Worm (Caenorhabditis elegans) whole organism, L2 larva: ENCODE results near the gene col-95.

Experiments
- C34F6.9 ChIP-seq: fragments of 150-350 bp; optimal IDR thresholded peaks from 2 replicates; lab custom pipeline; 2014; ENCODE audit warnings: missing biosample characterization, missing genetic modification characterization
- F13H6.1 ChIP-seq: sonication (generic microtip); optimal IDR thresholded peaks from 2 replicates; lab custom pipeline; 2016; ENCODE audit warnings: missing genetic modification characterization, missing compliant biosample characterization
- R02D3.7 ChIP-seq: fragments of 150-350 bp; optimal IDR thresholded peaks from 2 replicates; lab custom pipeline; 2014; ENCODE audit warnings: missing biosample characterization, missing genetic modification characterization
- Y55F3AM.14 ChIP-seq: fragments of 200-800 bp; sonication (Bioruptor generic); optimal IDR thresholded peaks from 2 replicates; lab custom pipeline; 2018; ENCODE audit warnings: mild to moderate bottlenecking, missing genetic modification characterization, missing compliant biosample characterization
- ZK546.5 ChIP-seq: sonication (generic microtip); optimal IDR thresholded peaks from 2 replicates; lab custom pipeline; 2017; ENCODE audit warnings: missing biosample characterization, missing genetic modification characterization
- alr-1 ChIP-seq: fragments of 150-350 bp; optimal IDR thresholded peaks from 2 replicates; lab custom pipeline; 2014; ENCODE audit warnings: missing biosample characterization, missing genetic modification characterization
- blmp-1 ChIP-seq: sonication (generic microtip); optimal IDR thresholded peaks from 2 replicates; lab custom pipeline; 2017; ENCODE audit warnings: missing genetic modification characterization, mild to moderate bottlenecking, missing compliant biosample characterization, antibody characterized with exemption, moderate library complexity; ENCODE audit not compliant: insufficient read depth
- ceh-16 ChIP-seq: fragments of 150-350 bp; optimal IDR thresholded peaks from 2 replicates; lab custom pipeline; 2014; ENCODE audit warnings: missing biosample characterization, missing genetic modification characterization
- crh-2 ChIP-seq: sonication (generic microtip); optimal IDR thresholded peaks from 2 replicates; lab custom pipeline; 2017; ENCODE audit warnings: missing biosample characterization, missing genetic modification characterization
- egl-27 ChIP-seq: sonication (generic microtip); optimal IDR thresholded peaks from 3 replicates; lab custom pipeline; 2017; ENCODE audit warnings: missing biosample characterization, missing genetic modification reagents, missing genetic modification characterization
- elt-3 ChIP-seq: sonication (generic microtip); optimal IDR thresholded peaks from 2 replicates; lab custom pipeline; 2017; ENCODE audit warnings: missing biosample characterization, missing genetic modification characterization
- fos-1 ChIP-seq: fragments of 150-350 bp; optimal IDR thresholded peaks from 2 replicates; lab custom pipeline; 2014; ENCODE audit warnings: missing biosample characterization, missing genetic modification characterization
- lin-11 ChIP-seq: fragments of 150-350 bp; sonication (generic microtip); optimal IDR thresholded peaks from 2 replicates; lab custom pipeline; 2014; ENCODE audit warnings: missing biosample characterization, missing genetic modification characterization, inconsistent platforms, mixed read lengths
- lsy-2 ChIP-seq, 2 experiments: fragments of 150-350 bp in 1 of 2; sonication (generic microtip) in 1 of 2; optimal IDR thresholded peaks; 2 replicates each; lab custom pipeline; 2014 to 2017; ENCODE audit warnings: missing biosample characterization in 2 of 2, missing genetic modification characterization in 2 of 2
- mab-5 ChIP-seq: fragments of 150-350 bp; optimal IDR thresholded peaks from 2 replicates; lab custom pipeline; 2014; ENCODE audit warnings: missing biosample characterization, missing genetic modification characterization
- mbf-1 ChIP-seq: sonication (generic microtip); optimal IDR thresholded peaks from 2 replicates; lab custom pipeline; 2017; ENCODE audit warnings: missing biosample characterization, missing genetic modification characterization
- mdl-1 ChIP-seq, 2 experiments: fragments of 150-350 bp in 1 of 2; sonication (generic microtip) in 1 of 2; optimal IDR thresholded peaks; 2 replicates each; lab custom pipeline; 2017; ENCODE audit warnings: missing biosample characterization in 2 of 2, missing genetic modification characterization in 2 of 2
- nhr-10 ChIP-seq: sonication (generic microtip); optimal IDR thresholded peaks from 2 replicates; lab custom pipeline; 2017; ENCODE audit warnings: missing biosample characterization, missing genetic modification characterization
- nhr-129 ChIP-seq: fragments of 150-350 bp; optimal IDR thresholded peaks from 2 replicates; lab custom pipeline; 2014; ENCODE audit warnings: missing biosample characterization, missing genetic modification characterization
- nhr-21 ChIP-seq: fragments of 150-350 bp; optimal IDR thresholded peaks from 2 replicates; lab custom pipeline; 2014; ENCODE audit warnings: missing biosample characterization, missing genetic modification characterization
- nhr-23 ChIP-seq: fragments of 150-350 bp; optimal IDR thresholded peaks from 2 replicates; lab custom pipeline; 2014; ENCODE audit warnings: missing biosample characterization, missing genetic modification reagents, missing genetic modification characterization
- nhr-237 ChIP-seq: fragments of 150-350 bp; optimal IDR thresholded peaks from 2 replicates; lab custom pipeline; 2014; ENCODE audit warnings: missing biosample characterization, missing genetic modification characterization
- nhr-25 ChIP-seq: fragments of 150-350 bp; sonication (generic microtip); optimal IDR thresholded peaks from 3 replicates; lab custom pipeline; 2014; ENCODE audit warnings: missing biosample characterization, missing genetic modification characterization
- nhr-6 ChIP-seq: fragments of 150-350 bp; optimal IDR thresholded peaks from 2 replicates; lab custom pipeline; 2014; ENCODE audit warnings: missing biosample characterization, missing genetic modification characterization
- nhr-77 ChIP-seq: fragments of 150-350 bp; optimal IDR thresholded peaks from 2 replicates; lab custom pipeline; 2014; ENCODE audit warnings: missing biosample characterization, missing genetic modification characterization
- peb-1 ChIP-seq: fragments of 150-350 bp; optimal IDR thresholded peaks from 2 replicates; lab custom pipeline; 2014; ENCODE audit warnings: missing biosample characterization, missing genetic modification characterization
- sma-3 ChIP-seq: sonication (generic microtip); optimal IDR thresholded peaks from 2 replicates; lab custom pipeline; 2016; ENCODE audit warnings: missing genetic modification reagents, missing genetic modification characterization, missing compliant biosample characterization
- sma-9 ChIP-seq, 2 experiments: fragments of 150-350 bp in 1 of 2; sonication (generic microtip) in 1 of 2; optimal IDR thresholded peaks; 2 replicates each; lab custom pipeline; 2014 to 2016; ENCODE audit warnings: missing genetic modification characterization in 2 of 2, mild to moderate bottlenecking in 1 of 2, missing biosample characterization in 1 of 2, missing compliant biosample characterization in 1 of 2, missing genetic modification reagents in 1 of 2, moderate library complexity in 1 of 2
- unc-39 ChIP-seq: fragments of 150-350 bp; optimal IDR thresholded peaks from 2 replicates; lab custom pipeline; 2014; ENCODE audit warnings: missing biosample characterization, missing genetic modification characterization
- unc-62 ChIP-seq: fragments of 150-350 bp; optimal IDR thresholded peaks from 2 replicates; lab custom pipeline; 2014; ENCODE audit warnings: missing biosample characterization, missing genetic modification reagents, missing genetic modification characterization
- zag-1 ChIP-seq: fragments of 150-350 bp; optimal IDR thresholded peaks from 2 replicates; lab custom pipeline; 2014; ENCODE audit warnings: missing biosample characterization, missing genetic modification characterization
- ztf-1 ChIP-seq: fragments of 200-800 bp; sonication (Bioruptor generic); conservative IDR thresholded peaks from 2 replicates; pipeline ENCODE4 v1.3.6; 2022; ENCODE audit warnings: missing genetic modification characterization, missing compliant biosample characterization

The col-95 gene

DNA sequence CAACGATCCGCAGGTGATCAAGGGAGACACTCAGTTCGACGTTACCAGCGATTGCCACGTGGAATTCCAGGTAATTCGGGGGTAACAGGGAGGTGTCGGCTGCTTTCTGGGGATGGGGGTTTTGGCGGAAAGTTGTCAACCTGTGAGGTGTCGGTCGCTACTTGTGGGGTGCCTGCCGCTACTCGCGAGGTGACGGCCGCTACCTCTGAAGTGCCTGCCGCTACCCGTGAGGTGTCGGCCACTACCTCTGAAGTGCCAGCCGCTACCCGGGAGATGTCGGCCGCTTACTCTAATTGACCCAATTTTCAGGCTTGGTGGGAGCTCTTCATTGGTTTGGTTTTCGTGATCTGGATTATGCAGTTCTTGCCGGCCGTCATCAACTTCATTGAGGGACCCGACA, 27.1 kb downstream of the col-95 start:
- TF ChIP-seq nhr-77 (no peak), ceh-16 (tag; lab: Kevin White, UChicago) (no peak), nhr-10 (no peak), nhr-23 (no peak), elt-3 (no peak), unc-62 (GFP tag; lab: Kevin White, UChicago) (no peak), Y55F3AM.14 (GFP tag; lab: Kevin White, UChicago) (no peak), ztf-1 (GFP tag; lab: Robert Waterston, UW) (no peak), nhr-129 (tag; lab: Kevin White, UChicago) (no peak), egl-27 (tag; lab: Kevin White, UChicago) (no peak), mab-5 (tag; lab: Kevin White, UChicago) (no peak), F13H6.1 (no peak), sma-3 (no peak), crh-2 (tag; lab: Kevin White, UChicago) (no peak), alr-1 (no peak), zag-1 (tag; lab: Kevin White, UChicago) (no peak), fos-1 (tag; lab: Kevin White, UChicago) (no peak), blmp-1 (tag; lab: Kevin White, UChicago) (no peak), unc-39 (tag; lab: Kevin White, UChicago) (no peak), C34F6.9 (tag; lab: Kevin White, UChicago) (no peak)

DNA sequence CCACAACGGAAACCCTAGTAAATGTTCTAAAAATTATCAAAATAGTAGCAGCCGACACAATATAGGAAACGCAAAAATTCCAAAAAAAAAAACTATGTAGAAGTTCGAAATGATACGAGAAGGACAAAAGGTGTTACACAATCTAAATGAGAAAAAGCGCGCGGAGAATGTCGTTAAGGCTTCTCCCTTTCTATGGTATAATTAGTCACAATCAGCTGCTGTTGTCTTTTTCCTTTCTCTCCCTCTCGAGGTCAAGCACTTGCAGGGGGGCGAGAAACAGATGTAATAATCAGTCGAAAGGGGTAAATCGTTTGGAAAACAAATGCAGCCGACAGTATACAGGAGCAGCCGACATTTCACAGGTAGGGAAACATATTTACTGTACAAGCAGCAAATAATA, 27.7 kb downstream of the col-95 start:
- TF ChIP-seq lin-11 (tag; lab: Kevin White, UChicago) (no peak), ztf-1 (GFP tag; lab: Robert Waterston, UW) (no peak), peb-1 (tag; lab: Kevin White, UChicago) (no peak), F13H6.1 (no peak), unc-62 (GFP tag; lab: Kevin White, UChicago) (no peak), egl-27 (tag; lab: Kevin White, UChicago) (no peak), nhr-129 (tag; lab: Kevin White, UChicago) (no peak), C34F6.9 (tag; lab: Kevin White, UChicago) (no peak), alr-1 (no peak), sma-9 (GFP tag; optimal IDR thresholded peaks at IDR 0.05; lab: Kevin White, UChicago) (no peak), sma-9 (tag; optimal IDR thresholded peaks at IDR 0.05; lab: Kevin White, UChicago) (no peak), ZK546.5 (tag; lab: Kevin White, UChicago) (no peak), nhr-237 (no peak), mbf-1 (tag; lab: Kevin White, UChicago) (no peak), mdl-1 (tag; optimal IDR thresholded peaks at IDR 0.05; lab: Kevin White, UChicago) (no peak), nhr-10 (no peak), nhr-25 (tag; lab: Kevin White, UChicago) (no peak), ceh-16 (tag; lab: Kevin White, UChicago) (no peak)
- TF ChIP-seq, all 48 proteins: peak for 0

DNA sequence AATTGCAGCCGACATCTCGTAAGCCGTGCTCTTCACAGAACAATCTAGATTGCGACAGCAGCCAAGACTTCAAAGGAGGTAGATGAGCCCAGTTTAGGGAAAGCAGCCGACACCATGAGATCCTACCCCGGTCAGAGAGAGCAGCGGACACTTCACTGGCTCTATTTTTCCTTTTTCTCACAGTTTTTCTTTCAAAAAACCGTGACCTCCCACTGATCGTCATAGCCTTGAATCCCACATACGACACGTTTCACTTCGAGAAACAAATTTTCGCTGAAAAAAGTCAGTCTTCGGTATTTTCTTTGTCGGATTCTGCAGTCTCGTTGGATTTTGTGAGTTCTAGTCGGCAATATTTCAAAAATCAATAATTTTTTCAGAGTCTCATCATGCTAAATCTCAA, 28.3 kb downstream of the col-95 start, which contains the start of gene Y41C4A.21:
Gene Y41C4A.21 (plus strand): TSS at position 301 of the 400 bp plus-strand sequence.
- no peak for TF ChIP-seq nhr-237
- TF ChIP-seq ztf-1 (GFP tag; lab: Robert Waterston, UW): no peak
- TF ChIP-seq lsy-2 (tag; optimal IDR thresholded peaks at IDR 0.05; lab: Kevin White, UChicago): no peak
- TF ChIP-seq R02D3.7 (tag; lab: Kevin White, UChicago): no peak

DNA sequence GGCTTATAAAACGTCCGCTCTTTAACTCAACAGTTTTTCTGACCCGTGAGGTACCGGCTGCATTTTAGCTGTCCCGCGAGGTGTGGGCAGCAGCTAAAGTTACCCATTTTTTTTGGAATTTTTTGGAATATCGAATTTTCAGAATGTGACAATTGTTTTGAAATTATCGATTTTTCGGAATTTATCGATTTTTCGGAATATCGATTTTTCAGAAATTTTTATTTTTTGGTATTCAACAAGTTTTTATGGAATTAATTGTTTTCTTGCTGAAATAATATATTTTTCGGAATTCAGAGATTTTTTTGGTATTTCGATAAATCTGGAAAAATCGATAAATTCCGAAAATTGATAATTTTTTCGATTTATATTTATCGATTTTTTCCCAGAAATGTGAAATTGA, 29.1 kb downstream of the col-95 start:
- no peak for TF ChIP-seq mdl-1 (tag; optimal IDR thresholded peaks at IDR 0.05; lab: Kevin White, UChicago)
- TF ChIP-seq nhr-10: no peak
- no peak for TF ChIP-seq nhr-6 (tag; lab: Kevin White, UChicago)
- no peak for TF ChIP-seq nhr-21 (tag; lab: Kevin White, UChicago)
- TF ChIP-seq ZK546.5 (tag; lab: Kevin White, UChicago): no peak
- TF ChIP-seq egl-27 (tag; lab: Kevin White, UChicago): no peak
- TF ChIP-seq nhr-129 (tag; lab: Kevin White, UChicago): no peak

DNA sequence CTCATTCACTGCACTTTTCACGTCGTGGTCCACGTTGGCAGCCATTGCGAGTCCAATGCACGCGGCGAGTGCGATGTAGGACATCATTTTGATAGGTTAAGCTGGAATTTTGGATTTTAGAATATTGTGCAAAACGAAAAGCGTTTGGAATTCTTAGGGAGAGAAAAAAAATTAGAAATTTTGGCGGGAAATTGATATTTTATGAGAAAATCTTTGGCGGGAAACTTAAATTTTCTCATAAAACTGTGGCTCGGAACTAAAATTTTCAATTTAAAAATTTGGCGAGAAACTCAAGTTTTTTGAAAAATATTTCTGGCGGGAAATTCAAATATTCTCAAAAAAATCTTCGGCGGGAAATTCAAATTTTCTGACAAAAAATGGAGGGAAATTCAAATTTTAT, 33.7 kb downstream of the col-95 start, which contains the start of gene sup-1:
Gene sup-1 (minus strand): TSS at position 101 of the 400 bp plus-strand sequence.
- no peak for TF ChIP-seq elt-3
